Fruit fly (Drosophila melanogaster) whole organism, prepupa: Measurements from ENCODE around the gene CG32354.

Source experiments
- Blimp-1 ChIP-seq: fragments of 200-800 bp; sonication (Bioruptor generic); optimal IDR thresholded peaks from 3 replicates; lab custom pipeline; 2017; ENCODE audit warnings: missing biosample characterization, missing genetic modification characterization, mild to moderate bottlenecking, moderate library complexity, missing genetic modification reagents
- CG11762 ChIP-seq: fragments of 200-800 bp; sonication (Bioruptor generic); optimal IDR thresholded peaks from 3 replicates; lab custom pipeline; 2016; ENCODE audit warnings: missing biosample characterization, missing genetic modification characterization; ENCODE audit not compliant: insufficient read depth
- CG11902 ChIP-seq: fragments of 200-800 bp; sonication (Bioruptor generic); optimal IDR thresholded peaks from 3 replicates; lab custom pipeline; 2016; ENCODE audit warnings: missing biosample characterization, missing genetic modification characterization
- CG15336 ChIP-seq: fragments of 200-800 bp; sonication (Bioruptor generic); IDR thresholded peaks from 2 replicates; pipeline ENCODE4 v1.3.6; 2022; ENCODE audit warnings: missing biosample characterization, missing genetic modification characterization
- CG31627 ChIP-seq: fragments of 200-800 bp; sonication (Bioruptor generic); optimal IDR thresholded peaks from 3 replicates; lab custom pipeline; 2016; ENCODE audit warnings: missing biosample characterization, missing genetic modification characterization
- CG32006 ChIP-seq: fragments of 200-800 bp; sonication (Bioruptor generic); optimal IDR thresholded peaks from 3 replicates; lab custom pipeline; 2017; ENCODE audit warnings: missing biosample characterization, mild to moderate bottlenecking, missing genetic modification characterization
- CG34406 ChIP-seq: fragments of 200-800 bp; sonication (Bioruptor generic); optimal IDR thresholded peaks from 3 replicates; lab custom pipeline; 2016; ENCODE audit warnings: missing biosample characterization, missing genetic modification characterization
- CG3919 ChIP-seq: fragments of 200-800 bp; sonication (Bioruptor generic); optimal IDR thresholded peaks from 3 replicates; lab custom pipeline; 2016; ENCODE audit warnings: missing biosample characterization, missing genetic modification characterization
- CG4318 ChIP-seq: fragments of 200-800 bp; sonication (Bioruptor generic); optimal IDR thresholded peaks from 3 replicates; lab custom pipeline; 2017; ENCODE audit warnings: missing biosample characterization, mild to moderate bottlenecking, missing genetic modification characterization
- CG6276 ChIP-seq: fragments of 200-800 bp; sonication (Bioruptor generic); optimal IDR thresholded peaks from 2 replicates; lab custom pipeline; 2017; ENCODE audit warnings: missing biosample characterization, mild to moderate bottlenecking, missing genetic modification characterization
- CG6792 ChIP-seq: fragments of 200-800 bp; sonication (Bioruptor generic); optimal IDR thresholded peaks from 3 replicates; lab custom pipeline; 2016; ENCODE audit warnings: missing biosample characterization, missing genetic modification characterization
- CG6808 ChIP-seq: fragments of 200-800 bp; sonication (Bioruptor generic); optimal IDR thresholded peaks from 3 replicates; lab custom pipeline; 2017; ENCODE audit warnings: missing biosample characterization, missing genetic modification characterization, mild to moderate bottlenecking, moderate library complexity, missing genetic modification reagents
- CG6854 ChIP-seq: fragments of 200-800 bp; sonication (Bioruptor generic); optimal IDR thresholded peaks from 2 replicates; lab custom pipeline; 2017; ENCODE audit warnings: missing biosample characterization, mild to moderate bottlenecking, missing genetic modification characterization
- CG7368 ChIP-seq: fragments of 200-800 bp; sonication (Bioruptor generic); optimal IDR thresholded peaks from 3 replicates; lab custom pipeline; 2016; ENCODE audit warnings: missing biosample characterization, missing genetic modification characterization
- CG8119 ChIP-seq: fragments of 200-800 bp; sonication (Bioruptor generic); IDR thresholded peaks from 3 replicates; pipeline ENCODE4 v1.3.6; 2022; ENCODE audit warnings: missing biosample characterization, missing genetic modification characterization
- CG8632 ChIP-seq: fragments of 200-800 bp; sonication (Bioruptor generic); optimal IDR thresholded peaks from 3 replicates; lab custom pipeline; 2016; ENCODE audit warnings: missing biosample characterization, missing genetic modification characterization
- Eip75B ChIP-seq: fragments of 200-800 bp; sonication (Bioruptor generic); optimal IDR thresholded peaks from 3 replicates; lab custom pipeline; 2016; ENCODE audit warnings: missing biosample characterization, missing genetic modification characterization
- Eip78C ChIP-seq: fragments of 200-800 bp; sonication (Bioruptor generic); peaks from one replicate; lab custom pipeline; 2016; ENCODE audit warnings: missing biosample characterization, missing genetic modification characterization
- Eip93F ChIP-seq: fragments of 200-800 bp; sonication (Bioruptor generic); optimal IDR thresholded peaks from 2 replicates; lab custom pipeline; 2016; ENCODE audit warnings: missing biosample characterization, mild to moderate bottlenecking, missing genetic modification characterization
- Ets21C ChIP-seq: fragments of 200-800 bp; sonication (Bioruptor generic); optimal IDR thresholded peaks from 3 replicates; lab custom pipeline; 2016; ENCODE audit warnings: missing biosample characterization, missing genetic modification characterization
- Gug ChIP-seq: fragments of 200-800 bp; sonication (Bioruptor generic); IDR thresholded peaks from 2 replicates; pipeline ENCODE4 v1.3.6; 2022; ENCODE audit warnings: missing biosample characterization, missing genetic modification characterization
- Hr39 ChIP-seq: fragments of 200-800 bp; sonication (Bioruptor generic); optimal IDR thresholded peaks from 2 replicates; lab custom pipeline; 2016; ENCODE audit warnings: missing biosample characterization, missing genetic modification characterization
- Lpt ChIP-seq: fragments of 200-800 bp; sonication (Bioruptor generic); optimal IDR thresholded peaks from 3 replicates; lab custom pipeline; 2016; ENCODE audit warnings: missing biosample characterization, missing genetic modification characterization
- Met ChIP-seq: fragments of 200-800 bp; sonication (Bioruptor generic); optimal IDR thresholded peaks from 3 replicates; lab custom pipeline; 2016; ENCODE audit warnings: missing biosample characterization, missing genetic modification characterization
- Smox ChIP-seq: fragments of 200-800 bp; sonication (Bioruptor generic); optimal IDR thresholded peaks from 3 replicates; lab custom pipeline; 2016; ENCODE audit warnings: missing biosample characterization, missing genetic modification characterization
- Sox102F ChIP-seq: fragments of 200-800 bp; sonication (Bioruptor generic); optimal IDR thresholded peaks from 2 replicates; lab custom pipeline; 2016; ENCODE audit warnings: missing biosample characterization, mild to moderate bottlenecking, missing genetic modification characterization
- achi ChIP-seq: fragments of 200-800 bp; sonication (Bioruptor generic); optimal IDR thresholded peaks from 3 replicates; lab custom pipeline; 2016; ENCODE audit warnings: missing biosample characterization, missing genetic modification characterization
- acj6 ChIP-seq: fragments of 200-800 bp; sonication (Bioruptor generic); optimal IDR thresholded peaks from 3 replicates; lab custom pipeline; 2016; ENCODE audit warnings: missing biosample characterization, missing genetic modification characterization
- cyc ChIP-seq: fragments of 200-800 bp; sonication (Bioruptor generic); optimal IDR thresholded peaks from 3 replicates; lab custom pipeline; 2016; ENCODE audit warnings: missing biosample characterization, missing genetic modification characterization
- dac ChIP-seq: fragments of 200-800 bp; sonication (Bioruptor generic); optimal IDR thresholded peaks from 2 replicates; lab custom pipeline; 2017; ENCODE audit warnings: missing biosample characterization, mild to moderate bottlenecking, missing genetic modification characterization
- eg ChIP-seq: fragments of 200-800 bp; sonication (Bioruptor generic); IDR thresholded peaks from 3 replicates; pipeline ENCODE4 v1.3.6; 2022; ENCODE audit warnings: missing biosample characterization, missing genetic modification characterization
- fd85E ChIP-seq: fragments of 200-800 bp; sonication (Bioruptor generic); optimal IDR thresholded peaks from 3 replicates; lab custom pipeline; 2016; ENCODE audit warnings: missing biosample characterization, missing genetic modification characterization
- fkh ChIP-seq: fragments of 200-800 bp; sonication (Bioruptor generic); optimal IDR thresholded peaks from 3 replicates; lab custom pipeline; 2017; ENCODE audit warnings: missing biosample characterization, mild to moderate bottlenecking, missing genetic modification characterization, moderate library complexity
- lz ChIP-seq: fragments of 200-800 bp; sonication (Bioruptor generic); optimal IDR thresholded peaks from 3 replicates; lab custom pipeline; 2016; ENCODE audit warnings: missing biosample characterization, missing genetic modification characterization
- net ChIP-seq: fragments of 200-800 bp; sonication (Bioruptor generic); optimal IDR thresholded peaks from 3 replicates; lab custom pipeline; 2016; ENCODE audit warnings: missing biosample characterization, missing genetic modification characterization
- pdm3 ChIP-seq: fragments of 200-800 bp; sonication (Bioruptor generic); optimal IDR thresholded peaks from 3 replicates; lab custom pipeline; 2016; ENCODE audit warnings: missing biosample characterization, missing genetic modification characterization
- salr ChIP-seq, 2 experiments: fragments of 200-800 bp; sonication (Bioruptor generic); optimal IDR thresholded peaks; 3 replicates each; lab custom pipeline; 2016 to 2018; ENCODE audit warnings: missing biosample characterization in 2 of 2, missing genetic modification characterization in 2 of 2, mild to moderate bottlenecking in 1 of 2
- svp ChIP-seq: fragments of 200-800 bp; sonication (Bioruptor generic); peaks from one replicate; lab custom pipeline; 2016; ENCODE audit warnings: missing biosample characterization, missing genetic modification characterization
- topi ChIP-seq: fragments of 200-800 bp; sonication (Bioruptor generic); optimal IDR thresholded peaks from 3 replicates; lab custom pipeline; 2016; ENCODE audit warnings: missing biosample characterization, missing genetic modification characterization
- vri ChIP-seq: fragments of 200-800 bp; sonication (Bioruptor generic); optimal IDR thresholded peaks from 3 replicates; lab custom pipeline; 2016; ENCODE audit warnings: missing biosample characterization, mild to moderate bottlenecking, missing genetic modification characterization

The CG32354 gene

dm6 chr3L:8383968-8384367, 38.0 kb downstream of the CG32354 start (continued):
- TF ChIP-seq dac (GFP tag; lab: Kevin White, UChicago) (peak; percentile 51), salr (GFP tag; optimal IDR thresholded peaks at IDR 0.05; lab: Kevin White, UChicago) (peak in 1 of 2 experiments; percentile 59), CG7368 (GFP tag; lab: Kevin White, UChicago) (no peak), Met (GFP tag; lab: Kevin White, UChicago) (no peak), svp (no peak), CG8632 (GFP tag; lab: Kevin White, UChicago) (no peak), net (GFP tag; lab: Kevin White, UChicago) (peak; percentile 24), Smox (no peak), Eip93F (no peak), CG15336 (peak; percentile 73), Eip75B (GFP tag; lab: Kevin White, UChicago) (no peak), pdm3 (peak; percentile 23), CG8119 (peak; percentile 60)

- TF ChIP-seq fkh (peak; percentile 50), CG11762 (GFP tag; lab: Kevin White, UChicago) (no peak)
Observed at dm6 chr3L:8379161-8379560, 42.8 kb downstream of the CG32354 start.

dm6 chr3L:8374107-8374506, 47.9 kb downstream of the CG32354 start:
- no peak for TF ChIP-seq CG4318 (GFP tag; lab: Kevin White, UChicago)

- no peak for TF ChIP-seq CG6792
- no peak for TF ChIP-seq lz
- TF ChIP-seq CG6854 = peak; percentile 49
- TF ChIP-seq CG32006 (GFP tag; lab: Kevin White, UChicago) = no peak
- TF ChIP-seq cyc (GFP tag; lab: Kevin White, UChicago) = no peak
- TF ChIP-seq CG11902 (GFP tag; lab: Kevin White, UChicago) = no peak
- TF ChIP-seq achi (GFP tag; lab: Kevin White, UChicago) = no peak
- TF ChIP-seq Smox = no peak
- TF ChIP-seq CG6276 (GFP tag; lab: Kevin White, UChicago) = no peak
- no peak for TF ChIP-seq CG6808 (GFP tag; lab: Kevin White, UChicago)
- TF ChIP-seq Gug (GFP tag; lab: Robert Waterston, UW) = no peak
- TF ChIP-seq Eip78C (GFP tag; lab: Kevin White, UChicago) = peak; percentile 45
- peak; percentile 35 for TF ChIP-seq Sox102F (GFP tag; lab: Kevin White, UChicago)
- no peak for TF ChIP-seq Blimp-1 (GFP tag; lab: Kevin White, UChicago)
- no peak for TF ChIP-seq CG34406 (GFP tag; lab: Kevin White, UChicago)
- TF ChIP-seq CG3919 (GFP tag; lab: Kevin White, UChicago) = peak; percentile 74
Observed at dm6 chr3L:8372035-8372434, 50.0 kb downstream of the CG32354 start, which contains the start of gene ImpE1. ImpE1 (plus strand) TSS chr3L:8372405.

dm6 chr3L:8371538-8371937, 50.5 kb downstream of the CG32354 start:
- peak; percentile 56 for TF ChIP-seq svp
- peak; percentile 62 for TF ChIP-seq Eip78C (GFP tag; lab: Kevin White, UChicago)
- no peak for TF ChIP-seq Eip75B (GFP tag; lab: Kevin White, UChicago)

- TF ChIP-seq eg (no peak), fkh (no peak), CG32006 (GFP tag; lab: Kevin White, UChicago) (no peak), Sox102F (GFP tag; lab: Kevin White, UChicago) (peak; percentile 70), Eip93F (no peak), fd85E (GFP tag; lab: Kevin White, UChicago) (no peak), salr (GFP tag; optimal IDR thresholded peaks at IDR 0.05; lab: Kevin White, UChicago) (no peak), Ets21C (GFP tag; lab: Kevin White, UChicago) (peak; percentile 54), Blimp-1 (GFP tag; lab: Kevin White, UChicago) (peak; percentile 9), svp (peak; percentile 86), CG6854 (no peak), vri (GFP tag; lab: Kevin White, UChicago) (peak; percentile 58), acj6 (peak; percentile 10), CG8119 (no peak), pdm3 (peak; percentile 10), cyc (GFP tag; lab: Kevin White, UChicago) (peak; percentile 51), lz (peak; percentile 57), CG7368 (GFP tag; lab: Kevin White, UChicago) (no peak), Gug (GFP tag; lab: Robert Waterston, UW) (no peak), CG31627 (GFP tag; lab: Kevin White, UChicago) (peak; percentile 66), Lpt (no peak), CG4318 (GFP tag; lab: Kevin White, UChicago) (no peak), net (GFP tag; lab: Kevin White, UChicago) (no peak), CG8632 (GFP tag; lab: Kevin White, UChicago) (peak; percentile 4), Hr39 (GFP tag; lab: Kevin White, UChicago) (peak; percentile 58), Met (GFP tag; lab: Kevin White, UChicago) (peak; percentile 73), topi (GFP tag; lab: Kevin White, UChicago) (peak; percentile 64)
Observed at dm6 chr3L:8370922-8371321, 51.1 kb downstream of the CG32354 start.
